Fruit fly (Drosophila melanogaster) whole organism, wandering third instar larva: ENCODE data around the gene CG42233.

Experiments used
- Abd-B ChIP-seq: fragments of >200 bp; optimal IDR thresholded peaks from 2 replicates; lab custom pipeline; 2017; ENCODE audit warnings: missing biosample characterization, missing genetic modification characterization
- CrebA ChIP-seq: fragments of 200-800 bp; sonication (Bioruptor generic); optimal IDR thresholded peaks from 2 replicates; lab custom pipeline; 2016; ENCODE audit warnings: missing biosample characterization, mild to moderate bottlenecking, missing genetic modification characterization, borderline replicate concordance
- GATAd ChIP-seq: sonication (Bioruptor generic); optimal IDR thresholded peaks from 2 replicates; lab custom pipeline; 2016; ENCODE audit warnings: missing biosample characterization, missing genetic modification characterization
- HLH106 ChIP-seq: fragments of 200-800 bp; optimal IDR thresholded peaks from 3 replicates; lab custom pipeline; 2019; ENCODE audit warnings: missing biosample characterization, mild to moderate bottlenecking, missing genetic modification characterization, moderate library complexity
- OdsH ChIP-seq: fragments of 200-800 bp; sonication (Bioruptor generic); optimal IDR thresholded peaks from 2 replicates; lab custom pipeline; 2016; ENCODE audit warnings: missing biosample characterization, mild to moderate bottlenecking, missing genetic modification characterization
- br ChIP-seq: fragments of 200-800 bp; sonication (Bioruptor generic); optimal IDR thresholded peaks from 2 replicates; lab custom pipeline; 2016; ENCODE audit warnings: missing biosample characterization, missing genetic modification characterization
- ey ChIP-seq: fragments of 200-800 bp; sonication (Bioruptor generic); optimal IDR thresholded peaks from 2 replicates; lab custom pipeline; 2016; ENCODE audit warnings: missing biosample characterization, missing genetic modification characterization
- fru ChIP-seq: fragments of 200-800 bp; sonication (Bioruptor generic); optimal IDR thresholded peaks from 3 replicates; lab custom pipeline; 2016; ENCODE audit warnings: missing biosample characterization, mild to moderate bottlenecking, missing genetic modification characterization
- h ChIP-seq: fragments of 200-800 bp; sonication (Bioruptor generic); optimal IDR thresholded peaks from 3 replicates; lab custom pipeline; 2016; ENCODE audit warnings: missing biosample characterization, mild to moderate bottlenecking, missing genetic modification characterization
- lola ChIP-seq: fragments of >200 bp; optimal IDR thresholded peaks from 2 replicates; lab custom pipeline; 2017; ENCODE audit warnings: missing biosample characterization, missing genetic modification characterization
- psq ChIP-seq: fragments of 200-800 bp; sonication (Bioruptor generic); optimal IDR thresholded peaks from 3 replicates; lab custom pipeline; 2017; ENCODE audit warnings: missing biosample characterization, mild to moderate bottlenecking, missing genetic modification characterization, moderate library complexity
- tai ChIP-seq: sonication (Bioruptor generic); optimal IDR thresholded peaks from 2 replicates; lab custom pipeline; 2016; ENCODE audit warnings: missing biosample characterization, missing genetic modification characterization
- usp ChIP-seq: fragments of >200 bp; optimal IDR thresholded peaks from 2 replicates; lab custom pipeline; 2017; ENCODE audit warnings: missing biosample characterization, missing genetic modification characterization
- woc ChIP-seq: sonication (Bioruptor generic); optimal IDR thresholded peaks from 2 replicates; lab custom pipeline; 2016; ENCODE audit warnings: missing biosample characterization, mild to moderate bottlenecking, missing genetic modification characterization

dm6 chr3R:31776583-31777362 is 28.3 kb downstream of the CG42233 start, which contains the start of the genes CG2126 and faf:
- TF ChIP-seq OdsH (GFP tag; lab: Kevin White, UChicago) (peak; percentile 58), HLH106 (tag; lab: Kevin White, UChicago) (peak; percentile 83), h (GFP tag; lab: Kevin White, UChicago) (peak; percentile 67), psq (GFP tag; lab: Kevin White, UChicago) (peak; percentile 73), fru (GFP tag; lab: Kevin White, UChicago) (peak; percentile 66), CrebA (no peak), usp (GFP tag; lab: Kevin White, UChicago) (no peak), lola (GFP tag; lab: Kevin White, UChicago) (no peak), woc (GFP tag; lab: Kevin White, UChicago) (no peak), GATAd (GFP tag; lab: Kevin White, UChicago) (peak; percentile 34), br (GFP tag; lab: Kevin White, UChicago) (no peak), Abd-B (GFP tag; lab: Kevin White, UChicago) (no peak), ey (peak; percentile 57), tai (GFP tag; lab: Kevin White, UChicago) (no peak)
